Fruit fly (Drosophila melanogaster): Measurements from ENCODE around the gene CG9121.

The CG9121 gene

dm6 chr2L:5000287-5000871 lies 50.5 kb downstream of the CG9121 start (continued):
- TF ChIP-seq Dref (GFP tag; IDR thresholded peaks at IDR 0.05) (no peak), peb (GFP tag; IDR thresholded peaks at IDR 0.05) (peak; percentile 78), CG11398 (GFP tag; optimal IDR thresholded peaks at IDR 0.05) (peak; percentile 49), CoRest (tag; optimal IDR thresholded peaks at IDR 0.05) (peak; percentile 88), CG13123 (GFP tag; optimal IDR thresholded peaks at IDR 0.05) (peak; percentile 41), repo (GFP tag; optimal IDR thresholded peaks at IDR 0.05) (peak; percentile 14), CG32532 (GFP tag; IDR thresholded peaks at IDR 0.05) (peak; percentile 84), CG17912 (GFP tag; optimal IDR thresholded peaks at IDR 0.05) (no peak), Oaz (GFP tag; IDR thresholded peaks at IDR 0.05) (peak; percentile 58), CG14441 (GFP tag; IDR thresholded peaks at IDR 0.05) (peak; percentile 80), bigmax (GFP tag; optimal IDR thresholded peaks at IDR 0.05) (no peak), CG6175 (GFP tag; IDR thresholded peaks at IDR 0.05) (peak; percentile 37; the same call in 1 of the 3 replicates), otp (GFP tag; IDR thresholded peaks at IDR 0.05) (peak; percentile 67; the same call in 2 of the 3 replicates), Max (GFP tag; optimal IDR thresholded peaks at IDR 0.05) (peak; percentile 78), Chrac-16 (GFP tag; optimal IDR thresholded peaks at IDR 0.05) (peak; percentile 80), CG30020 (tag; optimal IDR thresholded peaks at IDR 0.05) (peak; percentile 60), CG12659 (GFP tag; optimal IDR thresholded peaks at IDR 0.05) (peak; percentile 85), NfI (GFP tag; optimal IDR thresholded peaks at IDR 0.05) (peak; percentile 75), CG33557 (GFP tag; optimal IDR thresholded peaks at IDR 0.05) (peak; percentile 96), gcm2 (GFP tag; optimal IDR thresholded peaks at IDR 0.05) (peak; percentile 71), CG18262 (tag; optimal IDR thresholded peaks at IDR 0.05) (peak; percentile 94), CG3995 (GFP tag; optimal IDR thresholded peaks at IDR 0.05) (peak; percentile 30), ttk (GFP tag; IDR thresholded peaks at IDR 0.05) (peak; percentile 69), CG15479 (GFP tag; optimal IDR thresholded peaks at IDR 0.05) (peak; percentile 51), CG13424 (tag; optimal IDR thresholded peaks at IDR 0.05) (peak; percentile 92), CG7556 (GFP tag; optimal IDR thresholded peaks at IDR 0.05) (peak; percentile 92), Lim3 (GFP tag; IDR thresholded peaks at IDR 0.05) (no peak; the same call in 1 of the 2 replicates), pb (GFP tag; optimal IDR thresholded peaks at IDR 0.05) (peak; percentile 57), ind (GFP tag; optimal IDR thresholded peaks at IDR 0.05) (peak; percentile 74), dmrt11E (tag; optimal IDR thresholded peaks at IDR 0.05) (peak; percentile 93), Doc3 (GFP tag; IDR thresholded peaks at IDR 0.05; ENCODE audit: partially characterized antibody) (no peak), eve (GFP tag; optimal IDR thresholded peaks at IDR 0.05) (peak in 1 of 2 experiments; percentile 85), Mes4 (GFP tag; optimal IDR thresholded peaks at IDR 0.05) (peak; percentile 48), Awh (GFP tag; IDR thresholded peaks at IDR 0.05) (peak; percentile 84), exex (tag; optimal IDR thresholded peaks at IDR 0.05) (peak; percentile 33), stwl (tag; optimal IDR thresholded peaks at IDR 0.05) (no peak), CG17568 (GFP tag; optimal IDR thresholded peaks at IDR 0.05) (peak; percentile 87), CG7963 (GFP tag; IDR thresholded peaks at IDR 0.05; ENCODE audit: partially characterized antibody) (no peak), CrebB (tag; optimal IDR thresholded peaks at IDR 0.05) (peak; percentile 56), CG2129 (GFP tag; IDR thresholded peaks at IDR 0.05; ENCODE audit: partially characterized antibody) (no peak), Scr (GFP tag; IDR thresholded peaks at IDR 0.05; ENCODE audit: partially characterized antibody) (no peak), CG10274 (GFP tag; optimal IDR thresholded peaks at IDR 0.05) (peak; percentile 38), crol (GFP tag; IDR thresholded peaks at IDR 0.05) (no peak), Jarid2 (GFP tag; optimal IDR thresholded peaks at IDR 0.05) (peak; percentile 52), tin (GFP tag; optimal IDR thresholded peaks at IDR 0.05) (peak; percentile 74), run (tag; optimal IDR thresholded peaks at IDR 0.05) (peak; percentile 27), HLHmδ (GFP tag; optimal IDR thresholded peaks at IDR 0.05) (no peak), Antp (GFP tag; optimal IDR thresholded peaks at IDR 0.05) (peak; percentile 75), lilli (GFP tag; optimal IDR thresholded peaks at IDR 0.05) (peak; percentile 86), slou (GFP tag; optimal IDR thresholded peaks at IDR 0.05) (peak; percentile 44)

Data from whole organism, embryonic.